Worm (Caenorhabditis elegans) whole organism, L4 larva: ENCODE measurements around the gene tgt-1.

Experiments used
- F26F4.8 ChIP-seq: fragments of 200-800 bp; sonication (Bioruptor generic); conservative IDR thresholded peaks from 2 replicates; pipeline ENCODE4 v1.3.6; 2022; ENCODE audit warnings: missing genetic modification characterization, missing compliant biosample characterization
- F37D6.2 ChIP-seq: sonication (generic microtip); optimal IDR thresholded peaks from 2 replicates; lab custom pipeline; 2016; ENCODE audit warnings: mild to moderate bottlenecking, missing genetic modification characterization, missing compliant biosample characterization
- aly-2 ChIP-seq: sonication (generic microtip); optimal IDR thresholded peaks from 2 replicates; lab custom pipeline; 2018; ENCODE audit warnings: missing biosample characterization, missing genetic modification characterization
- ces-1 ChIP-seq: fragments of 150-350 bp; sonication (generic microtip); optimal IDR thresholded peaks from 4 replicates; lab custom pipeline; 2014; ENCODE audit warnings: missing biosample characterization, missing genetic modification reagents, missing genetic modification characterization
- daf-12 ChIP-seq: fragments of 150-350 bp; optimal IDR thresholded peaks from 2 replicates; lab custom pipeline; 2014; ENCODE audit warnings: missing biosample characterization, missing genetic modification reagents, missing genetic modification characterization
- egl-27 ChIP-seq: sonication (generic microtip); optimal IDR thresholded peaks from 3 replicates; lab custom pipeline; 2017; ENCODE audit warnings: missing biosample characterization, missing genetic modification reagents, missing genetic modification characterization
- lin-1 ChIP-seq: fragments of 200-800 bp; sonication (Bioruptor generic); IDR thresholded peaks from 2 replicates; pipeline ENCODE4 v1.3.6; 2022; ENCODE audit warnings: missing genetic modification reagents, missing genetic modification characterization, missing compliant biosample characterization
- lin-13 ChIP-seq: fragments of 150-350 bp; optimal IDR thresholded peaks from 2 replicates; lab custom pipeline; 2014; ENCODE audit warnings: missing biosample characterization, missing genetic modification reagents, missing genetic modification characterization
- nhr-28 ChIP-seq: fragments of 150-350 bp; optimal IDR thresholded peaks from 2 replicates; lab custom pipeline; 2014; ENCODE audit warnings: missing biosample characterization, missing genetic modification characterization
- nhr-6 ChIP-seq: fragments of 150-350 bp; optimal IDR thresholded peaks from 2 replicates; lab custom pipeline; 2014; ENCODE audit warnings: missing biosample characterization, missing genetic modification characterization
- nhr-76 ChIP-seq: fragments of 150-350 bp; optimal IDR thresholded peaks from 2 replicates; lab custom pipeline; 2014; ENCODE audit warnings: missing biosample characterization, missing genetic modification characterization
- php-3 ChIP-seq: fragments of 200-800 bp; sonication (Bioruptor generic); IDR thresholded peaks from 2 replicates; pipeline ENCODE4 v1.3.6; 2022; ENCODE audit warnings: missing genetic modification reagents, missing genetic modification characterization, missing compliant biosample characterization
- unc-39 ChIP-seq: sonication (generic microtip); optimal IDR thresholded peaks from 2 replicates; lab custom pipeline; 2017; ENCODE audit warnings: missing biosample characterization, missing genetic modification characterization

ce11 chrIV:11945621-11946020 is 14.0 kb downstream of the tgt-1 start, which contains the start of gene ZK829.3:
- TF ChIP-seq ces-1 (GFP tag; lab: Kevin White, UChicago): no peak
- no peak for TF ChIP-seq nhr-6 (tag; lab: Kevin White, UChicago)
- TF ChIP-seq lin-13 (GFP tag; lab: Kevin White, UChicago): no peak
- TF ChIP-seq aly-2 (tag; lab: Kevin White, UChicago): no peak
- TF ChIP-seq lin-1 (GFP tag; lab: Robert Waterston, UW): no peak
- TF ChIP-seq F37D6.2: no peak
- no peak for TF ChIP-seq nhr-28
- TF ChIP-seq unc-39 (tag; lab: Kevin White, UChicago): no peak
- TF ChIP-seq php-3 (GFP tag; lab: Robert Waterston, UW): no peak
- no peak for TF ChIP-seq daf-12 (tag; lab: Kevin White, UChicago)
- TF ChIP-seq F26F4.8 (GFP tag; lab: Robert Waterston, UW): no peak
- no peak for TF ChIP-seq egl-27 (tag; lab: Kevin White, UChicago)
- TF ChIP-seq nhr-76 (tag; lab: Kevin White, UChicago): no peak
